Worm (Caenorhabditis elegans): ENCODE data around the gene seip-1.
"Not testable (repeated sequence)": the region's sequence is repeated elsewhere in the genome, so short reads cannot be mapped to it uniquely, and the experiment has no call there.

DNA sequence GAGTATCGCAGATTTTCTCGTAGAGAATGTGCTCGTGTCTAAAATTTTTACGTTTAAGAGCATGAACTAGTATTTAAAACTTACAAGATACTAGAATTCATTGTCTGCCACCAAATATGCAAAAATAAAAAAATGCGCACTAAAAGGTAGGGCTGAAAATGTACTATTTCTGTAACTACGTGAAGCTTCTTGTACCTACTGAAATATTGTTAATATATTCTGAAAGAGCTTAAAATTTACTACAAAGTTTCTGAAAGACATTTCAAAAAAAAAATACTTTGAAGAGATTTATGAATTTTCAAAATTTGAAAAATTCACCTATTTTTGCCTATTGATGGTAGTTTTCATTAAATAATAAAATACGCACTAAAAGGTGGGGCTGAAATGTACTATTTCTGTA is 16.9 kb upstream of the seip-1 start, which contains the start of gene fbxa-214:
- TF ChIP-seq egl-13 (tag; optimal IDR thresholded peaks at IDR 0.05); ztf-4 (tag; optimal IDR thresholded peaks at IDR 0.05); nhr-90 (tag; optimal IDR thresholded peaks at IDR 0.05; ENCODE audit: poor library complexity); mdl-1 (tag; optimal IDR thresholded peaks at IDR 0.05): not testable (repeated sequence)
